Worm (Caenorhabditis elegans) whole organism, mixed stage, embryonic: Measurements from ENCODE around the gene nyn-1.
"Not testable (repeated sequence)": the region's sequence is repeated elsewhere in the genome, so short reads cannot be mapped to it uniquely, and the experiment has no call there.

Experiments used
- blmp-1 ChIP-seq: fragments of 150-350 bp; optimal IDR thresholded peaks from 2 replicates; lab custom pipeline; 2014; ENCODE audit warnings: missing biosample characterization, missing genetic modification characterization
- sptf-1 ChIP-seq: sonication (generic microtip); optimal IDR thresholded peaks from 2 replicates; lab custom pipeline; 2017; ENCODE audit warnings: mild to moderate bottlenecking, missing genetic modification characterization, moderate library complexity, missing compliant biosample characterization
- unc-39 ChIP-seq: fragments of 150-350 bp; optimal IDR thresholded peaks from 2 replicates; lab custom pipeline; 2014; ENCODE audit warnings: missing biosample characterization, missing genetic modification characterization

- TF ChIP-seq blmp-1, sptf-1, unc-39 (tag; lab: Kevin White, UChicago): not testable (repeated sequence)
Observed at ce11 chrIV:13662570-13662969, 24.2 kb downstream of the nyn-1 start, which contains the start of gene Y45F10C.2.
